Fruit fly (Drosophila melanogaster) whole organism, embryonic: Measurements from ENCODE around the gene DCAF12.

Source experiments
- ATbp ChIP-seq: fragments of 200-800 bp; sonication (Bioruptor generic); optimal IDR thresholded peaks from 2 replicates; lab custom pipeline; 2017; ENCODE audit warnings: missing biosample characterization, mild to moderate bottlenecking, missing genetic modification characterization, missing genetic modification reagents
- Aef1 ChIP-seq: fragments of 200-800 bp; sonication (Bioruptor generic); IDR thresholded peaks from 3 replicates; pipeline ENCODE4 v1.3.6; 2022; ENCODE audit warnings: missing biosample characterization, missing genetic modification characterization
- Atf-2 ChIP-seq: fragments of 200-800 bp; sonication (Bioruptor generic); optimal IDR thresholded peaks from 2 replicates; lab custom pipeline; 2016; ENCODE audit warnings: missing biosample characterization, missing genetic modification characterization
- Atf6 ChIP-seq: fragments of 200-800 bp; sonication (Bioruptor generic); IDR thresholded peaks from 2 replicates; pipeline ENCODE4 v1.3.6; 2022; ENCODE audit warnings: missing biosample characterization, missing genetic modification characterization
- B-H2 ChIP-seq: fragments of 200-800 bp; sonication (Bioruptor generic); optimal IDR thresholded peaks from 2 replicates; lab custom pipeline; 2018; ENCODE audit warnings: missing biosample characterization, mild to moderate bottlenecking, missing genetic modification characterization
- Bgb ChIP-seq: fragments of 200-800 bp; sonication (Bioruptor generic); IDR thresholded peaks from 2 replicates; pipeline ENCODE4 v1.3.6; 2022; ENCODE audit warnings: missing biosample characterization, missing genetic modification characterization; ENCODE audit not compliant: partially characterized antibody
- CG10543 ChIP-seq: fragments of 200-800 bp; sonication (Bioruptor generic); optimal IDR thresholded peaks from 3 replicates; lab custom pipeline; 2017; ENCODE audit warnings: missing biosample characterization, mild to moderate bottlenecking, missing genetic modification characterization, moderate library complexity
- CG11723 ChIP-seq: fragments of 200-800 bp; sonication (Bioruptor generic); optimal IDR thresholded peaks from 2 replicates; lab custom pipeline; 2017; ENCODE audit warnings: missing biosample characterization, mild to moderate bottlenecking, missing genetic modification characterization
- CG12104 ChIP-seq: fragments of 200-800 bp; sonication (Bioruptor generic); optimal IDR thresholded peaks from 3 replicates; lab custom pipeline; 2016; ENCODE audit warnings: missing biosample characterization, missing genetic modification characterization
- CG13624 ChIP-seq: fragments of 200-800 bp; sonication (Bioruptor generic); optimal IDR thresholded peaks from 2 replicates; lab custom pipeline; 2016; ENCODE audit warnings: missing biosample characterization, missing genetic modification characterization
- CG16813 ChIP-seq: fragments of 200-800 bp; sonication (Bioruptor generic); IDR thresholded peaks from 3 replicates; pipeline ENCODE4 v1.3.6; 2022; ENCODE audit warnings: missing biosample characterization, missing genetic modification characterization; ENCODE audit not compliant: partially characterized antibody
- CG17361 ChIP-seq: fragments of 200-800 bp; sonication (Bioruptor generic); IDR thresholded peaks from 3 replicates; pipeline ENCODE4 v1.3.6; 2022; ENCODE audit warnings: missing biosample characterization, missing genetic modification characterization
- CG2678 ChIP-seq: fragments of 200-800 bp; sonication (Bioruptor generic); optimal IDR thresholded peaks from 3 replicates; lab custom pipeline; 2019; ENCODE audit warnings: missing biosample characterization, mild to moderate bottlenecking, missing genetic modification characterization, moderate library complexity
- CG33213 ChIP-seq: fragments of 200-800 bp; sonication (Bioruptor generic); optimal IDR thresholded peaks from 3 replicates; lab custom pipeline; 2016; ENCODE audit warnings: missing biosample characterization, missing genetic modification characterization
- CG3407 ChIP-seq: fragments of 200-800 bp; sonication (Bioruptor generic); optimal IDR thresholded peaks from 2 replicates; lab custom pipeline; 2018; ENCODE audit warnings: missing biosample characterization, mild to moderate bottlenecking, missing genetic modification characterization
- CG6254 ChIP-seq: fragments of 200-800 bp; sonication (Bioruptor generic); optimal IDR thresholded peaks from 3 replicates; lab custom pipeline; 2017; ENCODE audit warnings: mild to moderate bottlenecking, missing biosample characterization, missing genetic modification reagents, missing genetic modification characterization
- CG6683 ChIP-seq: fragments of 200-800 bp; sonication (Bioruptor generic); optimal IDR thresholded peaks from 2 replicates; lab custom pipeline; 2017; ENCODE audit warnings: missing biosample characterization, mild to moderate bottlenecking, missing genetic modification characterization, missing genetic modification reagents
- CG9609 ChIP-seq: fragments of 200-800 bp; sonication (Bioruptor generic); optimal IDR thresholded peaks from 3 replicates; lab custom pipeline; 2016; ENCODE audit warnings: missing biosample characterization, missing genetic modification characterization
- CG9727 ChIP-seq: fragments of 200-800 bp; sonication (Bioruptor generic); optimal IDR thresholded peaks from 3 replicates; lab custom pipeline; 2017; ENCODE audit warnings: missing biosample characterization, mild to moderate bottlenecking, missing genetic modification characterization
- Dip3 ChIP-seq: fragments of 200-800 bp; sonication (Bioruptor generic); optimal IDR thresholded peaks from 3 replicates; lab custom pipeline; 2016; ENCODE audit warnings: missing biosample characterization, missing genetic modification characterization
- Dp ChIP-seq: fragments of 200-800 bp; sonication (Bioruptor generic); optimal IDR thresholded peaks from 2 replicates; lab custom pipeline; 2018; ENCODE audit warnings: missing biosample characterization, mild to moderate bottlenecking, missing genetic modification characterization, moderate library complexity
- HLH4C ChIP-seq: fragments of 200-800 bp; sonication (Bioruptor generic); IDR thresholded peaks from 3 replicates; pipeline ENCODE4 v1.3.6; 2022; ENCODE audit warnings: missing biosample characterization, missing genetic modification characterization; ENCODE audit not compliant: partially characterized antibody
- HmgD ChIP-seq: fragments of 200-800 bp; sonication (Bioruptor generic); optimal IDR thresholded peaks from 3 replicates; lab custom pipeline; 2016; ENCODE audit warnings: missing biosample characterization, missing genetic modification characterization
- Hr3 ChIP-seq: fragments of 200-800 bp; sonication (Bioruptor generic); optimal IDR thresholded peaks from 3 replicates; lab custom pipeline; 2016; ENCODE audit warnings: missing biosample characterization, missing genetic modification characterization
- Med ChIP-seq: fragments of 200-800 bp; sonication (Bioruptor generic); peaks from one replicate; lab custom pipeline; 2016; ENCODE audit warnings: missing biosample characterization, missing genetic modification characterization, mild to moderate bottlenecking, inconsistent platforms, moderate library complexity
- NK7.1 ChIP-seq: fragments of 200-800 bp; sonication (Bioruptor generic); optimal IDR thresholded peaks from 3 replicates; lab custom pipeline; 2016; ENCODE audit warnings: missing biosample characterization, missing genetic modification characterization
- Nf-YA ChIP-seq: fragments of 200-800 bp; sonication (Bioruptor generic); IDR thresholded peaks from 2 replicates; pipeline ENCODE4 v1.3.6; 2022; ENCODE audit warnings: missing biosample characterization, missing genetic modification characterization
- Stat92E ChIP-seq, 3 experiments: fragments of >200 bp in 2 of 3; fragments of 200-800 bp in 1 of 3; sonication (Bioruptor generic) in 1 of 3; optimal IDR thresholded peaks; 2 replicates each; lab custom pipeline; 2017 to 2019; ENCODE audit warnings: missing biosample characterization in 3 of 3, missing genetic modification characterization in 3 of 3, mild to moderate bottlenecking in 1 of 3, moderate library complexity in 1 of 3
- Usf ChIP-seq: fragments of 200-800 bp; sonication (Bioruptor generic); optimal IDR thresholded peaks from 2 replicates; lab custom pipeline; 2017; ENCODE audit warnings: missing genotype, missing biosample characterization, missing genetic modification characterization
- aop ChIP-seq: fragments of 200-800 bp; sonication (Bioruptor generic); IDR thresholded peaks from 2 replicates; pipeline ENCODE4 v1.3.6; 2022; ENCODE audit warnings: missing biosample characterization, missing genetic modification characterization
- az2 ChIP-seq: fragments of 200-800 bp; sonication (Bioruptor generic); optimal IDR thresholded peaks from 3 replicates; lab custom pipeline; 2016; ENCODE audit warnings: missing biosample characterization, missing genetic modification characterization
- da ChIP-seq: fragments of 200-800 bp; sonication (Bioruptor generic); optimal IDR thresholded peaks from 2 replicates; lab custom pipeline; 2016; ENCODE audit warnings: missing biosample characterization, missing genetic modification characterization
- dysf ChIP-seq: fragments of 200-800 bp; sonication (Bioruptor generic); IDR thresholded peaks from 3 replicates; pipeline ENCODE4 v1.3.6; 2022; ENCODE audit warnings: missing biosample characterization, missing genetic modification characterization
- eyg ChIP-seq: fragments of 200-800 bp; sonication (Bioruptor generic); optimal IDR thresholded peaks from 3 replicates; lab custom pipeline; 2016; ENCODE audit warnings: missing biosample characterization, missing genetic modification characterization
- fru ChIP-seq: fragments of >200 bp; optimal IDR thresholded peaks from 2 replicates; lab custom pipeline; 2017
- gce ChIP-seq: fragments of 200-800 bp; sonication (Bioruptor generic); IDR thresholded peaks from 3 replicates; pipeline ENCODE4 v1.3.6; 2022; ENCODE audit warnings: missing biosample characterization, missing genetic modification characterization
- gcm ChIP-seq: fragments of 200-800 bp; sonication (Bioruptor generic); optimal IDR thresholded peaks from 2 replicates; lab custom pipeline; 2019; ENCODE audit warnings: missing biosample characterization, mild to moderate bottlenecking, missing genetic modification characterization, moderate library complexity
- grn ChIP-seq: fragments of 200-800 bp; sonication (Bioruptor generic); optimal IDR thresholded peaks from 3 replicates; lab custom pipeline; 2017; ENCODE audit warnings: missing biosample characterization, missing genetic modification characterization
- kah ChIP-seq: fragments of 200-800 bp; sonication (Bioruptor generic); optimal IDR thresholded peaks from 2 replicates; lab custom pipeline; 2018; ENCODE audit warnings: missing biosample characterization, mild to moderate bottlenecking, missing genetic modification characterization
- kay ChIP-seq: fragments of 200-800 bp; sonication (Bioruptor generic); optimal IDR thresholded peaks from 2 replicates; lab custom pipeline; 2016; ENCODE audit warnings: missing biosample characterization, missing genetic modification characterization
- lbe ChIP-seq: fragments of 200-800 bp; sonication (Bioruptor generic); optimal IDR thresholded peaks from 2 replicates; lab custom pipeline; 2016; ENCODE audit warnings: missing biosample characterization, mild to moderate bottlenecking, missing genetic modification characterization
- oc ChIP-seq: fragments of 200-800 bp; sonication (Bioruptor generic); optimal IDR thresholded peaks from 2 replicates; lab custom pipeline; 2018; ENCODE audit warnings: missing biosample characterization, mild to moderate bottlenecking, missing genetic modification characterization, moderate library complexity
- ro ChIP-seq: fragments of 200-800 bp; sonication (Bioruptor generic); IDR thresholded peaks from 2 replicates; pipeline ENCODE4 v1.3.6; 2022; ENCODE audit warnings: missing biosample characterization, missing genetic modification characterization
- scrt ChIP-seq: fragments of 200-800 bp; sonication (Bioruptor generic); optimal IDR thresholded peaks from 2 replicates; lab custom pipeline; 2018; ENCODE audit warnings: missing biosample characterization, mild to moderate bottlenecking, missing genetic modification characterization, moderate library complexity
- sob ChIP-seq: fragments of 200-800 bp; sonication (Bioruptor generic); IDR thresholded peaks from 2 replicates; pipeline ENCODE4 v1.3.6; 2022; ENCODE audit warnings: missing biosample characterization, missing genetic modification characterization
- tgo ChIP-seq: fragments of 200-800 bp; sonication (Bioruptor generic); IDR thresholded peaks from 3 replicates; pipeline ENCODE4 v1.3.6; 2022; ENCODE audit warnings: missing biosample characterization, missing genetic modification characterization
- tna ChIP-seq: fragments of 200-800 bp; sonication (Bioruptor generic); IDR thresholded peaks from 2 replicates; pipeline ENCODE4 v1.3.6; 2022; ENCODE audit warnings: missing biosample characterization, missing genetic modification characterization; ENCODE audit not compliant: partially characterized antibody
- trem ChIP-seq: fragments of 200-800 bp; optimal IDR thresholded peaks from 3 replicates; lab custom pipeline; 2019; ENCODE audit warnings: missing biosample characterization, mild to moderate bottlenecking, missing genetic modification characterization, moderate library complexity
- z ChIP-seq: fragments of 200-800 bp; sonication (Bioruptor generic); IDR thresholded peaks from 3 replicates; pipeline ENCODE4 v1.3.6; 2022; ENCODE audit warnings: missing biosample characterization, missing genetic modification characterization
- zfh2 ChIP-seq: fragments of 200-800 bp; sonication (Bioruptor generic); optimal IDR thresholded peaks from 2 replicates; lab custom pipeline; 2016; ENCODE audit warnings: missing biosample characterization, missing genetic modification characterization

The DCAF12 gene

dm6 chr3R:12010202-12010824 lies 6.5 kb downstream of the DCAF12 start, which contains the start of the genes KLHL18 and GCC185 (continued):
- TF ChIP-seq grn (GFP tag; lab: Kevin White, UChicago) (peak; percentile 32), CG2678 (tag; lab: Kevin White, UChicago) (no peak), Atf-2 (GFP tag; lab: Kevin White, UChicago) (peak; percentile 51), Stat92E (GFP tag; optimal IDR thresholded peaks at IDR 0.05; lab: Kevin White, UChicago) (no peak), tgo (peak; percentile 69), Dip3 (peak; percentile 66), Atf6 (peak; percentile 30; the same call in 1 of the 2 replicates), CG17361 (peak; percentile 92), B-H2 (GFP tag; lab: Kevin White, UChicago) (peak; percentile 74), az2 (GFP tag; lab: Kevin White, UChicago) (peak; percentile 78), gce (no peak), z (GFP tag; lab: Robert Waterston, UW) (no peak), Dp (no peak), trem (tag; lab: Kevin White, UChicago) (peak; percentile 83), HLH4C (GFP tag; lab: Robert Waterston, UW) (peak; percentile 72), zfh2 (GFP tag; lab: Kevin White, UChicago) (peak; percentile 81), lbe (GFP tag; lab: Kevin White, UChicago) (no peak), Hr3 (GFP tag; lab: Kevin White, UChicago) (peak; percentile 91), kah (GFP tag; lab: Kevin White, UChicago) (no peak), Med (GFP tag; lab: Kevin White, UChicago) (peak; percentile 84), kay (GFP tag; lab: Kevin White, UChicago) (peak; percentile 65), CG6254 (GFP tag; lab: Kevin White, UChicago) (peak; percentile 2), fru (lab: Kevin White, UChicago) (no peak), Usf (GFP tag; lab: Kevin White, UChicago) (peak; percentile 59), HmgD (GFP tag; lab: Kevin White, UChicago) (peak; percentile 31), gcm (peak; percentile 16), CG33213 (GFP tag; lab: Kevin White, UChicago) (peak; percentile 23), Bgb (GFP tag; lab: Robert Waterston, UW) (peak; percentile 72), Nf-YA (no peak), ro (GFP tag; lab: Robert Waterston, UW) (peak; percentile 56), CG16813 (GFP tag; lab: Robert Waterston, UW) (peak; percentile 89), CG13624 (peak; percentile 64), NK7.1 (GFP tag; lab: Kevin White, UChicago) (no peak), CG11723 (no peak), CG10543 (GFP tag; lab: Kevin White, UChicago) (peak; percentile 75), da (GFP tag; lab: Kevin White, UChicago) (no peak), CG12104 (GFP tag; lab: Kevin White, UChicago) (peak; percentile 76), eyg (GFP tag; lab: Kevin White, UChicago) (no peak), Aef1 (GFP tag; lab: Robert Waterston, UW) (peak; percentile 82), sob (GFP tag; lab: Robert Waterston, UW) (peak; percentile 81), tna (GFP tag; lab: Robert Waterston, UW) (no peak; the same call in 1 of the 2 replicates), scrt (GFP tag; lab: Kevin White, UChicago) (peak; percentile 52), CG3407 (GFP tag; lab: Kevin White, UChicago) (no peak), oc (no peak), ATbp (GFP tag; lab: Kevin White, UChicago) (no peak), CG9609 (GFP tag; lab: Kevin White, UChicago) (peak; percentile 24), dysf (GFP tag; lab: Robert Waterston, UW) (peak; percentile 84), CG6683 (GFP tag; lab: Kevin White, UChicago) (peak; percentile 27), aop (GFP tag; lab: Robert Waterston, UW) (no peak), CG9727 (GFP tag; lab: Kevin White, UChicago) (peak; percentile 76)
